Worm (Caenorhabditis elegans): ENCODE measurements around the gene srh-264.

ce11 chrV:15448408-15448807, 34.5 kb downstream of the srh-264 start, which contains the start of gene T26H5.4:
- TF ChIP-seq pha-4 (GFP tag; IDR thresholded peaks at IDR 0.05) = no peak
- no peak for TF ChIP-seq pha-4 (tag; optimal IDR thresholded peaks at IDR 0.05)
- TF ChIP-seq snpc-4 (tag; optimal IDR thresholded peaks at IDR 0.05) = no peak
- TF ChIP-seq lsy-2 (tag; optimal IDR thresholded peaks at IDR 0.05) = no peak
- TF ChIP-seq ZK546.5 (tag; optimal IDR thresholded peaks at IDR 0.05) = no peak
- TF ChIP-seq fkh-10 (GFP tag; optimal IDR thresholded peaks at IDR 0.05) = no peak
- TF ChIP-seq nhr-11 (tag; optimal IDR thresholded peaks at IDR 0.05) = no peak
- TF ChIP-seq dpl-1 (GFP tag; optimal IDR thresholded peaks at IDR 0.05) = no peak
- no peak for TF ChIP-seq Y75B8A.6 (GFP tag; IDR thresholded peaks at IDR 0.05)
- no peak for TF ChIP-seq nhr-6 (tag; optimal IDR thresholded peaks at IDR 0.05)
- no peak for TF ChIP-seq unc-62 (GFP tag; optimal IDR thresholded peaks at IDR 0.05 in 1 of 2)
- no peak for TF ChIP-seq unc-62 (tag; optimal IDR thresholded peaks at IDR 0.05)
- no peak for TF ChIP-seq nhr-42 (GFP tag; IDR thresholded peaks at IDR 0.05)
- TF ChIP-seq ceh-20 (GFP tag; IDR thresholded peaks at IDR 0.05) = no peak
- no peak for TF ChIP-seq set-16 (GFP tag; IDR thresholded peaks at IDR 0.05)
- TF ChIP-seq mep-1 (tag; optimal IDR thresholded peaks at IDR 0.05) = no peak

All from whole organism, L4 larva.